Fruit fly (Drosophila melanogaster) whole organism, prepupa: ENCODE measurements around the gene CG34258.

Source experiments
- Blimp-1 ChIP-seq: fragments of 200-800 bp; sonication (Bioruptor generic); optimal IDR thresholded peaks from 3 replicates; lab custom pipeline; 2017; ENCODE audit warnings: missing biosample characterization, missing genetic modification characterization, mild to moderate bottlenecking, moderate library complexity, missing genetic modification reagents
- CG11294 ChIP-seq: fragments of 200-800 bp; sonication (Bioruptor generic); IDR thresholded peaks from 2 replicates; pipeline ENCODE4 v1.3.6; 2022; ENCODE audit warnings: missing biosample characterization, missing genetic modification characterization
- CG11762 ChIP-seq: fragments of 200-800 bp; sonication (Bioruptor generic); optimal IDR thresholded peaks from 3 replicates; lab custom pipeline; 2016; ENCODE audit warnings: missing biosample characterization, missing genetic modification characterization; ENCODE audit not compliant: insufficient read depth
- CG15336 ChIP-seq: fragments of 200-800 bp; sonication (Bioruptor generic); IDR thresholded peaks from 2 replicates; pipeline ENCODE4 v1.3.6; 2022; ENCODE audit warnings: missing biosample characterization, missing genetic modification characterization
- CG1621 ChIP-seq: fragments of 200-800 bp; sonication (Bioruptor generic); optimal IDR thresholded peaks from 3 replicates; lab custom pipeline; 2018; ENCODE audit warnings: missing biosample characterization, mild to moderate bottlenecking, missing genetic modification characterization
- CG16779 ChIP-seq: fragments of 200-800 bp; sonication (Bioruptor generic); optimal IDR thresholded peaks from 3 replicates; lab custom pipeline; 2017; ENCODE audit warnings: missing biosample characterization, mild to moderate bottlenecking, missing genetic modification characterization
- CG3032 ChIP-seq: fragments of 200-800 bp; optimal IDR thresholded peaks from 2 replicates; lab custom pipeline; 2019; ENCODE audit warnings: missing biosample characterization, mild to moderate bottlenecking, missing genetic modification characterization, moderate library complexity
- CG34406 ChIP-seq: fragments of 200-800 bp; sonication (Bioruptor generic); optimal IDR thresholded peaks from 3 replicates; lab custom pipeline; 2016; ENCODE audit warnings: missing biosample characterization, missing genetic modification characterization
- CG3919 ChIP-seq: fragments of 200-800 bp; sonication (Bioruptor generic); optimal IDR thresholded peaks from 3 replicates; lab custom pipeline; 2016; ENCODE audit warnings: missing biosample characterization, missing genetic modification characterization
- CG4318 ChIP-seq: fragments of 200-800 bp; sonication (Bioruptor generic); optimal IDR thresholded peaks from 3 replicates; lab custom pipeline; 2017; ENCODE audit warnings: missing biosample characterization, mild to moderate bottlenecking, missing genetic modification characterization
- CG6163 ChIP-seq: fragments of 200-800 bp; sonication (Bioruptor generic); IDR thresholded peaks from 3 replicates; pipeline ENCODE4 v1.3.6; 2022; ENCODE audit warnings: missing biosample characterization, missing genetic modification characterization
- CG6808 ChIP-seq: fragments of 200-800 bp; sonication (Bioruptor generic); optimal IDR thresholded peaks from 3 replicates; lab custom pipeline; 2017; ENCODE audit warnings: missing biosample characterization, missing genetic modification characterization, mild to moderate bottlenecking, moderate library complexity, missing genetic modification reagents
- CG7368 ChIP-seq: fragments of 200-800 bp; sonication (Bioruptor generic); optimal IDR thresholded peaks from 3 replicates; lab custom pipeline; 2016; ENCODE audit warnings: missing biosample characterization, missing genetic modification characterization
- CG8319 ChIP-seq: fragments of 200-800 bp; sonication (Bioruptor generic); optimal IDR thresholded peaks from 3 replicates; lab custom pipeline; 2016; ENCODE audit warnings: missing biosample characterization, missing genetic modification characterization
- Eip78C ChIP-seq: fragments of 200-800 bp; sonication (Bioruptor generic); peaks from one replicate; lab custom pipeline; 2016; ENCODE audit warnings: missing biosample characterization, missing genetic modification characterization
- Eip93F ChIP-seq: fragments of 200-800 bp; sonication (Bioruptor generic); optimal IDR thresholded peaks from 2 replicates; lab custom pipeline; 2016; ENCODE audit warnings: missing biosample characterization, mild to moderate bottlenecking, missing genetic modification characterization
- Gug ChIP-seq: fragments of 200-800 bp; sonication (Bioruptor generic); IDR thresholded peaks from 2 replicates; pipeline ENCODE4 v1.3.6; 2022; ENCODE audit warnings: missing biosample characterization, missing genetic modification characterization
- Hr38 ChIP-seq: sonication (Bioruptor generic); optimal IDR thresholded peaks from 2 replicates; lab custom pipeline; 2016; ENCODE audit warnings: missing biosample characterization, missing genetic modification characterization
- Hr39 ChIP-seq: fragments of 200-800 bp; sonication (Bioruptor generic); optimal IDR thresholded peaks from 2 replicates; lab custom pipeline; 2016; ENCODE audit warnings: missing biosample characterization, missing genetic modification characterization
- Hr4 ChIP-seq: fragments of 200-800 bp; sonication (Bioruptor generic); optimal IDR thresholded peaks from 3 replicates; lab custom pipeline; 2016; ENCODE audit warnings: missing biosample characterization, missing genetic modification characterization
- Lpt ChIP-seq: fragments of 200-800 bp; sonication (Bioruptor generic); optimal IDR thresholded peaks from 3 replicates; lab custom pipeline; 2016; ENCODE audit warnings: missing biosample characterization, missing genetic modification characterization
- Met ChIP-seq: fragments of 200-800 bp; sonication (Bioruptor generic); optimal IDR thresholded peaks from 3 replicates; lab custom pipeline; 2016; ENCODE audit warnings: missing biosample characterization, missing genetic modification characterization
- OdsH ChIP-seq: fragments of 200-800 bp; sonication (Bioruptor generic); optimal IDR thresholded peaks from 3 replicates; lab custom pipeline; 2016; ENCODE audit warnings: missing biosample characterization, missing genetic modification characterization
- Sox102F ChIP-seq: fragments of 200-800 bp; sonication (Bioruptor generic); optimal IDR thresholded peaks from 2 replicates; lab custom pipeline; 2016; ENCODE audit warnings: missing biosample characterization, mild to moderate bottlenecking, missing genetic modification characterization
- Sox14 ChIP-seq: fragments of 200-800 bp; sonication (Bioruptor generic); optimal IDR thresholded peaks from 3 replicates; lab custom pipeline; 2016; ENCODE audit warnings: missing biosample characterization, missing genetic modification characterization
- achi ChIP-seq: fragments of 200-800 bp; sonication (Bioruptor generic); optimal IDR thresholded peaks from 3 replicates; lab custom pipeline; 2016; ENCODE audit warnings: missing biosample characterization, missing genetic modification characterization
- cyc ChIP-seq: fragments of 200-800 bp; sonication (Bioruptor generic); optimal IDR thresholded peaks from 3 replicates; lab custom pipeline; 2016; ENCODE audit warnings: missing biosample characterization, missing genetic modification characterization
- eg ChIP-seq: fragments of 200-800 bp; sonication (Bioruptor generic); IDR thresholded peaks from 3 replicates; pipeline ENCODE4 v1.3.6; 2022; ENCODE audit warnings: missing biosample characterization, missing genetic modification characterization
- esn ChIP-seq: fragments of 200-800 bp; sonication (Bioruptor generic); optimal IDR thresholded peaks from 2 replicates; lab custom pipeline; 2016; ENCODE audit warnings: missing biosample characterization, mild to moderate bottlenecking, missing genetic modification characterization, moderate library complexity
- fd59A ChIP-seq: fragments of 200-800 bp; sonication (Bioruptor generic); optimal IDR thresholded peaks from 2 replicates; lab custom pipeline; 2017; ENCODE audit warnings: missing biosample characterization, mild to moderate bottlenecking, missing genetic modification characterization, missing genetic modification reagents
- fd85E ChIP-seq: fragments of 200-800 bp; sonication (Bioruptor generic); optimal IDR thresholded peaks from 3 replicates; lab custom pipeline; 2016; ENCODE audit warnings: missing biosample characterization, missing genetic modification characterization
- fkh ChIP-seq: fragments of 200-800 bp; sonication (Bioruptor generic); optimal IDR thresholded peaks from 3 replicates; lab custom pipeline; 2017; ENCODE audit warnings: missing biosample characterization, mild to moderate bottlenecking, missing genetic modification characterization, moderate library complexity
- pdm3 ChIP-seq: fragments of 200-800 bp; sonication (Bioruptor generic); optimal IDR thresholded peaks from 3 replicates; lab custom pipeline; 2016; ENCODE audit warnings: missing biosample characterization, missing genetic modification characterization
- ss ChIP-seq, 2 experiments: fragments of 200-800 bp; sonication (Bioruptor generic); optimal IDR thresholded peaks; 2 replicates in 1 of 2; 3 replicates in 1 of 2; lab custom pipeline; 2017 to 2018; ENCODE audit warnings: mild to moderate bottlenecking in 2 of 2, missing biosample characterization in 2 of 2, missing genetic modification characterization in 2 of 2, moderate library complexity in 1 of 2
- svp ChIP-seq: fragments of 200-800 bp; sonication (Bioruptor generic); peaks from one replicate; lab custom pipeline; 2016; ENCODE audit warnings: missing biosample characterization, missing genetic modification characterization
- topi ChIP-seq: fragments of 200-800 bp; sonication (Bioruptor generic); optimal IDR thresholded peaks from 3 replicates; lab custom pipeline; 2016; ENCODE audit warnings: missing biosample characterization, missing genetic modification characterization

The CG34258 gene

dm6 chr3L:19988891-19989290 is 37.1 kb upstream of the CG34258 start, which contains the start of gene Csas:
Gene Csas (minus strand): TSS chr3L:19988991.
- TF ChIP-seq CG15336 (GFP tag; lab: Robert Waterston, UW) (peak; percentile 29; the same call in 1 of the 2 replicates), Sox102F (no peak), Hr38 (GFP tag; lab: Kevin White, UChicago) (no peak), esn (GFP tag; lab: Kevin White, UChicago) (no peak)

- no peak for TF ChIP-seq topi (GFP tag; lab: Kevin White, UChicago)
- no peak for TF ChIP-seq CG3919 (GFP tag; lab: Kevin White, UChicago)
- no peak for TF ChIP-seq CG7368
- no peak for TF ChIP-seq CG1621 (tag; lab: Kevin White, UChicago)
- no peak for TF ChIP-seq cyc (GFP tag; lab: Kevin White, UChicago)
- no peak for TF ChIP-seq esn (GFP tag; lab: Kevin White, UChicago)
Observed at dm6 chr3L:19985768-19986167, 34.0 kb upstream of the CG34258 start, which contains the start of the genes hale and schuy. Gene hale (minus strand): TSS chr3L:19985868. Gene schuy (plus strand): TSS chr3L:19986093.

- no peak for TF ChIP-seq fd59A (GFP tag; lab: Kevin White, UChicago)
- TF ChIP-seq CG11762 (GFP tag; lab: Kevin White, UChicago): no peak
- no peak for TF ChIP-seq CG6163 (GFP tag; lab: Robert Waterston, UW)
- TF ChIP-seq OdsH (GFP tag; lab: Kevin White, UChicago): no peak
- TF ChIP-seq Eip93F: no peak
- no peak for TF ChIP-seq CG8319
- TF ChIP-seq CG3032: no peak
- no peak for TF ChIP-seq CG3919 (GFP tag; lab: Kevin White, UChicago)
- TF ChIP-seq achi: no peak
- no peak for TF ChIP-seq Sox14
- no peak for TF ChIP-seq Hr39
- TF ChIP-seq CG16779 (tag; lab: Kevin White, UChicago): no peak
- no peak for TF ChIP-seq Eip78C (GFP tag; lab: Kevin White, UChicago)
- TF ChIP-seq fd85E (GFP tag; lab: Kevin White, UChicago): no peak
- no peak for TF ChIP-seq ss (GFP tag; optimal IDR thresholded peaks at IDR 0.05; lab: Kevin White, UChicago)
Observed at dm6 chr3L:19981385-19981784, 29.6 kb upstream of the CG34258 start, which contains the start of gene CG17732. Gene CG17732 (plus strand): TSS chr3L:19981685.

- peak; percentile 91 for TF ChIP-seq fkh (GFP tag; lab: Kevin White, UChicago)
- TF ChIP-seq CG7368: no peak
Observed at dm6 chr3L:19979592-19979991, 27.8 kb upstream of the CG34258 start, which contains the start of gene CG14182. Gene CG14182 (minus strand): TSS chr3L:19979812.

dm6 chr3L:19978088-19978487 is 26.3 kb upstream of the CG34258 start:
- no peak for TF ChIP-seq pdm3 (GFP tag; lab: Kevin White, UChicago)
- no peak for TF ChIP-seq CG34406 (GFP tag; lab: Kevin White, UChicago)
- TF ChIP-seq svp (GFP tag; lab: Kevin White, UChicago): no peak
- TF ChIP-seq achi: no peak
- no peak for TF ChIP-seq Hr4 (GFP tag; lab: Kevin White, UChicago)
- TF ChIP-seq Gug (GFP tag; lab: Robert Waterston, UW): no peak
- TF ChIP-seq CG6163 (GFP tag; lab: Robert Waterston, UW): no peak
- TF ChIP-seq CG16779 (tag; lab: Kevin White, UChicago): no peak
- TF ChIP-seq CG1621 (tag; lab: Kevin White, UChicago): no peak
- TF ChIP-seq Blimp-1 (GFP tag; lab: Kevin White, UChicago): no peak
- no peak for TF ChIP-seq fd59A (GFP tag; lab: Kevin White, UChicago)
- TF ChIP-seq CG3919 (GFP tag; lab: Kevin White, UChicago): no peak
- TF ChIP-seq Lpt: no peak
- TF ChIP-seq CG11294 (GFP tag; lab: Robert Waterston, UW): no peak
- no peak for TF ChIP-seq CG4318 (GFP tag; lab: Kevin White, UChicago)
- no peak for TF ChIP-seq eg (GFP tag; lab: Robert Waterston, UW)
- TF ChIP-seq CG6808 (GFP tag; lab: Kevin White, UChicago): no peak
- TF ChIP-seq Met (GFP tag; lab: Kevin White, UChicago): no peak
